Worm (Caenorhabditis elegans) whole organism, midembryonic: Measurements from ENCODE around the gene F38B7.17.

Experiments used
- T22C8.4 ChIP-seq: fragments of 200-800 bp; sonication (Bioruptor generic); IDR thresholded peaks from 2 replicates; pipeline ENCODE4 v1.3.6; 2022; ENCODE audit warnings: missing genetic modification characterization, missing compliant biosample characterization
- ztf-23 ChIP-seq: fragments of 200-800 bp; sonication (Bioruptor generic); IDR thresholded peaks from 2 replicates; pipeline ENCODE4 v1.3.6; 2022; ENCODE audit warnings: missing genetic modification reagents, missing genetic modification characterization, missing compliant biosample characterization

DNA sequence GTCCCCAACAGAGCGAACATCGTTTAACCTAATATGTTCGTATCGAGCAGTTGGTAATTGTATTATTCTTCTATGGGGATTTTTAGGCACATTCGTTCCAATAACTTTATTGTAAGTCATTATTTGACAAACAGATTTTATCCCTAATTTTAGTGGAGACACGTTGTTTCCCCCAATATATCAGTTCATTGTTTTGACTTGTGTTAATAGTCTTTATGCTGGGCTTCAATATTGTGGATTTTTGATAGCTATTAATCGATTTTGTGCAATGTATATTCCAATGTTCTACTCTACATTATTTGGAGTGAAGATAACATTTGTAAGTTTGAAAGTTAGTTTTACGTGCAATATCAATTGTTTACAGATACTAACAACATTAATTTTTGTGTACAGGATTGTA lies 45.1 kb upstream of the F38B7.17 start:
- TF ChIP-seq ztf-23 (no peak), T22C8.4 (GFP tag; lab: Robert Waterston, UW) (no peak)
